Fruit fly (Drosophila melanogaster) whole organism, embryonic: Measurements from ENCODE around the gene CG42758.

Source experiments
- Abd-B ChIP-seq: fragments of 200-800 bp; sonication (Bioruptor generic); optimal IDR thresholded peaks from 2 replicates; lab custom pipeline; 2018; ENCODE audit warnings: missing biosample characterization, mild to moderate bottlenecking, missing genetic modification characterization, moderate library complexity
- Atf-2 ChIP-seq: fragments of 200-800 bp; sonication (Bioruptor generic); optimal IDR thresholded peaks from 2 replicates; lab custom pipeline; 2016; ENCODE audit warnings: missing biosample characterization, missing genetic modification characterization
- Atf3 ChIP-seq: fragments of 200-800 bp; sonication (Bioruptor generic); optimal IDR thresholded peaks from 3 replicates; lab custom pipeline; 2016; ENCODE audit warnings: missing biosample characterization, missing genetic modification characterization
- BEAF-32 ChIP-seq: fragments of 200-800 bp; sonication (Bioruptor generic); optimal IDR thresholded peaks from 3 replicates; lab custom pipeline; 2017; ENCODE audit warnings: missing biosample characterization, missing genetic modification characterization, mild to moderate bottlenecking, moderate library complexity, missing genetic modification reagents
- CG10321 ChIP-seq: fragments of 200-800 bp; sonication (Bioruptor generic); IDR thresholded peaks from 2 replicates; pipeline ENCODE4 v1.3.6; 2022; ENCODE audit warnings: missing biosample characterization, missing genetic modification characterization
- CG11696 ChIP-seq: fragments of 200-800 bp; sonication (Bioruptor generic); IDR thresholded peaks from 2 replicates; pipeline ENCODE4 v1.3.6; 2022; ENCODE audit warnings: missing biosample characterization, missing genetic modification characterization
- CG12659 ChIP-seq: fragments of 200-800 bp; sonication (Bioruptor generic); optimal IDR thresholded peaks from 3 replicates; lab custom pipeline; 2017; ENCODE audit warnings: mild to moderate bottlenecking, missing biosample characterization, missing genetic modification reagents, missing genetic modification characterization
- CG13287 ChIP-seq: fragments of 200-800 bp; sonication (Bioruptor generic); IDR thresholded peaks from 2 replicates; pipeline ENCODE4 v1.3.6; 2022; ENCODE audit warnings: missing biosample characterization, missing genetic modification characterization; ENCODE audit not compliant: partially characterized antibody
- CG13424 ChIP-seq: fragments of 200-800 bp; sonication (Bioruptor generic); optimal IDR thresholded peaks from 2 replicates; lab custom pipeline; 2019; ENCODE audit warnings: missing biosample characterization, mild to moderate bottlenecking, missing genetic modification characterization, moderate library complexity
- CG14710 ChIP-seq: fragments of 200-800 bp; sonication (Bioruptor generic); optimal IDR thresholded peaks from 3 replicates; lab custom pipeline; 2019; ENCODE audit warnings: missing biosample characterization, mild to moderate bottlenecking, missing genetic modification characterization, moderate library complexity
- CG17361 ChIP-seq: fragments of 200-800 bp; sonication (Bioruptor generic); IDR thresholded peaks from 3 replicates; pipeline ENCODE4 v1.3.6; 2022; ENCODE audit warnings: missing biosample characterization, missing genetic modification characterization
- CG34376 ChIP-seq: fragments of 200-800 bp; sonication (Bioruptor generic); optimal IDR thresholded peaks from 2 replicates; lab custom pipeline; 2018; ENCODE audit warnings: missing biosample characterization, mild to moderate bottlenecking, missing genetic modification characterization
- CG7839 ChIP-seq: fragments of 200-800 bp; sonication (Bioruptor generic); optimal IDR thresholded peaks from 3 replicates; lab custom pipeline; 2018; ENCODE audit warnings: missing biosample characterization, mild to moderate bottlenecking, missing genetic modification characterization, moderate library complexity
- CG8944 ChIP-seq: fragments of 200-800 bp; sonication (Bioruptor generic); optimal IDR thresholded peaks from 3 replicates; lab custom pipeline; 2016; ENCODE audit warnings: missing biosample characterization, missing genetic modification characterization
- CG9727 ChIP-seq: fragments of 200-800 bp; sonication (Bioruptor generic); optimal IDR thresholded peaks from 3 replicates; lab custom pipeline; 2017; ENCODE audit warnings: missing biosample characterization, mild to moderate bottlenecking, missing genetic modification characterization
- CG9797 ChIP-seq: fragments of 200-800 bp; sonication (Bioruptor generic); optimal IDR thresholded peaks from 3 replicates; lab custom pipeline; 2018; ENCODE audit warnings: missing biosample characterization, mild to moderate bottlenecking, missing genetic modification characterization
- CkIIα-i1 ChIP-seq: fragments of 200-800 bp; sonication (Bioruptor generic); IDR thresholded peaks from 2 replicates; pipeline ENCODE4 v1.3.6; 2022; ENCODE audit warnings: missing biosample characterization, missing genetic modification characterization
- Dll ChIP-seq: fragments of 200-800 bp; sonication (Bioruptor generic); IDR thresholded peaks from 4 replicates; pipeline ENCODE4 v1.3.6; 2022; ENCODE audit warnings: missing biosample characterization, missing genetic modification characterization; ENCODE audit not compliant: partially characterized antibody
- Dref ChIP-seq: fragments of 200-800 bp; sonication (Bioruptor generic); IDR thresholded peaks from 2 replicates; pipeline ENCODE4 v1.3.6; 2022; ENCODE audit warnings: missing biosample characterization, missing genetic modification characterization
- Lim3 ChIP-seq: fragments of 200-800 bp; sonication (Bioruptor generic); IDR thresholded peaks from 2 replicates; pipeline ENCODE4 v1.3.6; 2022; ENCODE audit warnings: missing biosample characterization, missing genetic modification characterization
- MTF-1 ChIP-seq: fragments of 200-800 bp; sonication (Bioruptor generic); optimal IDR thresholded peaks from 2 replicates; lab custom pipeline; 2018; ENCODE audit warnings: missing biosample characterization, mild to moderate bottlenecking, missing genetic modification characterization, borderline replicate concordance
- Oaz ChIP-seq: fragments of 200-800 bp; sonication (Bioruptor generic); IDR thresholded peaks from 2 replicates; pipeline ENCODE4 v1.3.6; 2022; ENCODE audit warnings: missing biosample characterization, missing genetic modification characterization
- Pdp1 ChIP-seq, 2 experiments: fragments of 200-800 bp; sonication (Bioruptor generic); optimal IDR thresholded peaks; 3 replicates each; lab custom pipeline; 2016; ENCODE audit warnings: missing biosample characterization in 2 of 2, missing genetic modification characterization in 2 of 2, mild to moderate bottlenecking in 1 of 2, moderate library complexity in 1 of 2
- Ravus ChIP-seq: fragments of 200-800 bp; sonication (Bioruptor generic); IDR thresholded peaks from 2 replicates; pipeline ENCODE4 v1.3.6; 2022; ENCODE audit warnings: missing biosample characterization, missing genetic modification characterization
- Rfx ChIP-seq: fragments of 200-800 bp; sonication (Bioruptor generic); IDR thresholded peaks from 2 replicates; pipeline ENCODE4 v1.3.6; 2022; ENCODE audit warnings: missing biosample characterization, missing genetic modification characterization
- Sin3A ChIP-seq: fragments of >200 bp; optimal IDR thresholded peaks from 2 replicates; lab custom pipeline; 2018
- Sox102F ChIP-seq: fragments of 200-800 bp; sonication (Bioruptor generic); optimal IDR thresholded peaks from 2 replicates; lab custom pipeline; 2018; ENCODE audit warnings: missing biosample characterization, mild to moderate bottlenecking, missing genetic modification characterization, moderate library complexity
- Trl ChIP-seq, 3 experiments: fragments of >200 bp in 2 of 3; fragments of 200-800 bp in 1 of 3; sonication (Bioruptor generic) in 1 of 3; optimal IDR thresholded peaks; 2 replicates in 1 of 3; 3 replicates in 2 of 3; lab custom pipeline; 2016 to 2017; ENCODE audit warnings: missing biosample characterization in 1 of 3, missing genetic modification characterization in 1 of 3
- al ChIP-seq: fragments of 200-800 bp; sonication (Bioruptor generic); IDR thresholded peaks from 2 replicates; pipeline ENCODE4 v1.3.6; 2022; ENCODE audit warnings: missing biosample characterization, missing genetic modification characterization
- amos ChIP-seq: fragments of 200-800 bp; sonication (Bioruptor generic); IDR thresholded peaks from 2 replicates; pipeline ENCODE4 v1.3.6; 2022; ENCODE audit warnings: missing biosample characterization, missing genetic modification characterization; ENCODE audit not compliant: partially characterized antibody
- ash1 ChIP-seq: fragments of 200-800 bp; sonication (Bioruptor generic); optimal IDR thresholded peaks from 2 replicates; lab custom pipeline; 2018; ENCODE audit warnings: missing biosample characterization, mild to moderate bottlenecking, missing genetic modification characterization
- bab2 ChIP-seq: fragments of 200-800 bp; sonication (Bioruptor generic); optimal IDR thresholded peaks from 2 replicates; lab custom pipeline; 2016; ENCODE audit warnings: missing biosample characterization, missing genetic modification characterization
- bbx ChIP-seq: fragments of 200-800 bp; sonication (Bioruptor generic); IDR thresholded peaks from 2 replicates; pipeline ENCODE4 v1.3.6; 2022; ENCODE audit warnings: missing biosample characterization, missing genetic modification characterization; ENCODE audit not compliant: partially characterized antibody
- bcd ChIP-seq: fragments of 200-800 bp; sonication (Bioruptor generic); optimal IDR thresholded peaks from 2 replicates; lab custom pipeline; 2017; ENCODE audit warnings: missing biosample characterization, mild to moderate bottlenecking, missing genetic modification characterization
- bigmax ChIP-seq: fragments of 200-800 bp; sonication (Bioruptor generic); optimal IDR thresholded peaks from 2 replicates; lab custom pipeline; 2018; ENCODE audit warnings: missing biosample characterization, mild to moderate bottlenecking, missing genetic modification characterization
- br ChIP-seq: fragments of >200 bp; optimal IDR thresholded peaks from 2 replicates; lab custom pipeline; 2017
- btn ChIP-seq: fragments of 200-800 bp; sonication (Bioruptor generic); optimal IDR thresholded peaks from 2 replicates; lab custom pipeline; 2016; ENCODE audit warnings: missing biosample characterization, missing genetic modification characterization
- danr ChIP-seq: fragments of 200-800 bp; sonication (Bioruptor generic); IDR thresholded peaks from 2 replicates; pipeline ENCODE4 v1.3.6; 2022; ENCODE audit warnings: missing biosample characterization, missing genetic modification characterization
- fru ChIP-seq: fragments of >200 bp; optimal IDR thresholded peaks from 2 replicates; lab custom pipeline; 2017
- gcm2 ChIP-seq: fragments of 200-800 bp; sonication (Bioruptor generic); optimal IDR thresholded peaks from 2 replicates; lab custom pipeline; 2016; ENCODE audit warnings: missing biosample characterization, missing genetic modification characterization
- kay ChIP-seq: fragments of 200-800 bp; sonication (Bioruptor generic); optimal IDR thresholded peaks from 2 replicates; lab custom pipeline; 2016; ENCODE audit warnings: missing biosample characterization, missing genetic modification characterization
- lov ChIP-seq, 2 experiments: fragments of 200-800 bp in 1 of 2; fragments of >200 bp in 1 of 2; sonication (Bioruptor generic) in 1 of 2; IDR thresholded peaks in 1 of 2; optimal IDR thresholded peaks in 1 of 2; 2 replicates in 1 of 2; 3 replicates in 1 of 2; pipeline versions ENCODE4 v1.3.6 to Lab custom; 2017 to 2022; ENCODE audit warnings: missing biosample characterization in 1 of 2, missing genetic modification characterization in 1 of 2
- pb ChIP-seq: fragments of 200-800 bp; sonication (Bioruptor generic); optimal IDR thresholded peaks from 3 replicates; lab custom pipeline; 2016; ENCODE audit warnings: missing biosample characterization, missing genetic modification characterization
- pita ChIP-seq: fragments of 200-800 bp; sonication (Bioruptor generic); optimal IDR thresholded peaks from 2 replicates; lab custom pipeline; 2017; ENCODE audit warnings: missing biosample characterization, mild to moderate bottlenecking, missing genetic modification characterization
- seq ChIP-seq: fragments of 200-800 bp; sonication (Bioruptor generic); IDR thresholded peaks from 2 replicates; pipeline ENCODE4 v1.3.6; 2022; ENCODE audit warnings: missing biosample characterization, missing genetic modification characterization
- sqz ChIP-seq: fragments of 200-800 bp; sonication (Bioruptor generic); optimal IDR thresholded peaks from 3 replicates; lab custom pipeline; 2018; ENCODE audit warnings: missing biosample characterization, mild to moderate bottlenecking, missing genetic modification characterization
- tll ChIP-seq, 2 experiments: fragments of 200-800 bp in 1 of 2; fragments of >200 bp in 1 of 2; sonication (Bioruptor generic) in 1 of 2; optimal IDR thresholded peaks; 2 replicates each; lab custom pipeline; 2017 to 2019; ENCODE audit warnings: missing biosample characterization in 2 of 2, missing genetic modification characterization in 2 of 2, mild to moderate bottlenecking in 1 of 2, moderate library complexity in 1 of 2
- tna ChIP-seq: fragments of 200-800 bp; sonication (Bioruptor generic); IDR thresholded peaks from 2 replicates; pipeline ENCODE4 v1.3.6; 2022; ENCODE audit warnings: missing biosample characterization, missing genetic modification characterization; ENCODE audit not compliant: partially characterized antibody
- zen2 ChIP-seq: fragments of 200-800 bp; sonication (Bioruptor generic); IDR thresholded peaks from 3 replicates; pipeline ENCODE4 v1.3.6; 2022; ENCODE audit warnings: missing biosample characterization, missing genetic modification characterization; ENCODE audit not compliant: partially characterized antibody
- zfh1 ChIP-seq: fragments of 200-800 bp; sonication (Bioruptor generic); IDR thresholded peaks from 3 replicates; pipeline ENCODE4 v1.3.6; 2022; ENCODE audit warnings: missing biosample characterization, missing genetic modification characterization

The CG42758 gene

dm6 chr3L:14555052-14555451, 12.2 kb upstream of the CG42758 start (continued):
- no peak for TF ChIP-seq Ravus
- TF ChIP-seq CG10321 (GFP tag; lab: Robert Waterston, UW) = no peak
- no peak for TF ChIP-seq Oaz (GFP tag; lab: Robert Waterston, UW)
- TF ChIP-seq Sox102F = peak; percentile 11
- no peak for TF ChIP-seq kay (GFP tag; lab: Kevin White, UChicago)
- no peak for TF ChIP-seq pb (GFP tag; lab: Kevin White, UChicago)
- TF ChIP-seq CG7839 (tag; lab: Kevin White, UChicago) = no peak
- TF ChIP-seq CG13287 (GFP tag; lab: Robert Waterston, UW) = no peak
- no peak for TF ChIP-seq Abd-B (GFP tag; lab: Kevin White, UChicago)
- peak; percentile 40 for TF ChIP-seq sqz (GFP tag; lab: Kevin White, UChicago)
- TF ChIP-seq gcm2 = no peak
- 0 out of 2 replicates have a peak, but pooled peaks have one; percentile 38 for TF ChIP-seq seq (GFP tag; lab: Robert Waterston, UW)
- TF ChIP-seq zen2 (GFP tag; lab: Robert Waterston, UW) = no peak
- no peak for TF ChIP-seq CG9727 (GFP tag; lab: Kevin White, UChicago)
- no peak for TF ChIP-seq danr (GFP tag; lab: Robert Waterston, UW)
- no peak for TF ChIP-seq CG11696 (GFP tag; lab: Robert Waterston, UW)
- 0 out of 3 replicates have a peak, but pooled peaks have one; percentile 32 for TF ChIP-seq CG17361 (GFP tag; lab: Robert Waterston, UW)
- no peak for TF ChIP-seq lov (optimal IDR thresholded peaks at IDR 0.05; lab: Kevin White, UChicago)
- no peak for TF ChIP-seq lov (GFP tag; IDR thresholded peaks at IDR 0.05; lab: Robert Waterston, UW)
- peak; percentile 53 for TF ChIP-seq CG34376
- 0 out of 4 replicates have a peak, but pooled peaks have one; percentile 20 for TF ChIP-seq Dll
- TF ChIP-seq ash1 (GFP tag; lab: Kevin White, UChicago) = no peak
- no peak for TF ChIP-seq pita (GFP tag; lab: Kevin White, UChicago)
- no peak for TF ChIP-seq Atf-2 (GFP tag; lab: Kevin White, UChicago)
- TF ChIP-seq CG14710 = peak; percentile 22
- TF ChIP-seq CkIIα-i1 = no peak
- TF ChIP-seq Lim3 (GFP tag; lab: Robert Waterston, UW) = no peak
- no peak for TF ChIP-seq btn (GFP tag; lab: Kevin White, UChicago)
- TF ChIP-seq Pdp1 (GFP tag; optimal IDR thresholded peaks at IDR 0.05; lab: Kevin White, UChicago) = peak in 1 of 2 experiments; percentile 65
- no peak for TF ChIP-seq Atf3
- TF ChIP-seq bigmax (GFP tag; lab: Kevin White, UChicago) = no peak
- no peak for TF ChIP-seq fru (lab: Kevin White, UChicago)
- TF ChIP-seq bab2 (GFP tag; lab: Kevin White, UChicago) = no peak
- no peak for TF ChIP-seq Trl (optimal IDR thresholded peaks at IDR 0.05; lab: Kevin White, UChicago)
- no peak for TF ChIP-seq Trl (GFP tag; optimal IDR thresholded peaks at IDR 0.05; lab: Kevin White, UChicago)
- TF ChIP-seq MTF-1 (GFP tag; lab: Kevin White, UChicago) = peak; percentile 58
- TF ChIP-seq CG12659 (GFP tag; lab: Kevin White, UChicago) = peak; percentile 42
- no peak for TF ChIP-seq CG9797 (GFP tag; lab: Kevin White, UChicago)
- peak in 1 of 2 experiments; percentile 85 for TF ChIP-seq tll (GFP tag; optimal IDR thresholded peaks at IDR 0.05; lab: Kevin White, UChicago)
- TF ChIP-seq al (GFP tag; lab: Robert Waterston, UW) = no peak
- TF ChIP-seq Dref (GFP tag; lab: Robert Waterston, UW) = no peak
- peak; percentile 43; the same call in 1 of the 2 replicates for TF ChIP-seq bbx (GFP tag; lab: Robert Waterston, UW)
- TF ChIP-seq br = no peak
- TF ChIP-seq zfh1 (GFP tag; lab: Robert Waterston, UW) = peak; percentile 57; the same call in 2 of the 3 replicates
- TF ChIP-seq BEAF-32 (GFP tag; lab: Kevin White, UChicago) = peak; percentile 21
- no peak for TF ChIP-seq Sin3A (lab: Kevin White, UChicago)
- no peak for TF ChIP-seq bcd (GFP tag; lab: Kevin White, UChicago)
- no peak for TF ChIP-seq tna
- no peak for TF ChIP-seq Rfx (GFP tag; lab: Robert Waterston, UW)
- peak; percentile 37 for TF ChIP-seq CG13424 (tag; lab: Kevin White, UChicago)
- TF ChIP-seq CG8944 (GFP tag; lab: Kevin White, UChicago) = no peak
- TF ChIP-seq amos (GFP tag; lab: Robert Waterston, UW) = no peak
